Worm (Caenorhabditis elegans) whole organism, late embryonic: ENCODE measurements around the gene Y38E10A.1.
"Not testable (repeated sequence)": the region's sequence is repeated elsewhere in the genome, so short reads cannot be mapped to it uniquely, and the experiment has no call there.

Experiments used
- F13H6.1 ChIP-seq: sonication (generic microtip); optimal IDR thresholded peaks from 2 replicates; lab custom pipeline; 2016; ENCODE audit warnings: missing genetic modification characterization, missing compliant biosample characterization
- K02D7.2 ChIP-seq: sonication (generic microtip); optimal IDR thresholded peaks from 2 replicates; lab custom pipeline; 2017; ENCODE audit warnings: mild to moderate bottlenecking, missing genetic modification characterization, missing compliant biosample characterization
- K09A11.1 ChIP-seq: sonication (generic microtip); optimal IDR thresholded peaks from 2 replicates; lab custom pipeline; 2017; ENCODE audit warnings: antibody characterized with exemption, mild to moderate bottlenecking, missing genetic modification characterization, missing compliant biosample characterization; ENCODE audit not compliant: insufficient read depth
- ama-1 ChIP-seq: fragments of 150-350 bp; optimal IDR thresholded peaks from 2 replicates; lab custom pipeline; 2014
- ceh-14 ChIP-seq: sonication (generic microtip); optimal IDR thresholded peaks from 2 replicates; lab custom pipeline; 2016; ENCODE audit warnings: missing genotype, missing genetic modification characterization, missing compliant biosample characterization
- ceh-18 ChIP-seq: sonication (generic microtip); optimal IDR thresholded peaks from 2 replicates; lab custom pipeline; 2016; ENCODE audit warnings: missing genetic modification characterization, missing compliant biosample characterization
- ceh-30 ChIP-seq: fragments of 150-350 bp; optimal IDR thresholded peaks from 2 replicates; lab custom pipeline; 2014; ENCODE audit warnings: missing biosample characterization, missing genetic modification characterization
- ceh-31 ChIP-seq: sonication (generic microtip); optimal IDR thresholded peaks from 2 replicates; lab custom pipeline; 2016; ENCODE audit warnings: missing genetic modification characterization, missing compliant biosample characterization
- ceh-45 ChIP-seq: fragments of 200-800 bp; sonication (Bioruptor generic); IDR thresholded peaks from 2 replicates; pipeline ENCODE4 v1.3.6; 2022; ENCODE audit warnings: missing genetic modification reagents, missing genetic modification characterization, missing compliant biosample characterization
- ceh-6 ChIP-seq: fragments of 200-800 bp; sonication (Bioruptor generic); optimal IDR thresholded peaks from 2 replicates; lab custom pipeline; 2018; ENCODE audit warnings: mild to moderate bottlenecking, missing genetic modification characterization, missing compliant biosample characterization
- elt-2 ChIP-seq: sonication (generic microtip); optimal IDR thresholded peaks from 2 replicates; lab custom pipeline; 2016; ENCODE audit warnings: missing genetic modification reagents, missing genetic modification characterization, missing compliant biosample characterization
- fax-1 ChIP-seq: sonication (generic microtip); optimal IDR thresholded peaks from 2 replicates; lab custom pipeline; 2016; ENCODE audit warnings: missing genotype, missing genetic modification characterization, missing compliant biosample characterization
- fkh-10 ChIP-seq: fragments of 150-350 bp; optimal IDR thresholded peaks from 2 replicates; lab custom pipeline; 2014; ENCODE audit warnings: missing biosample characterization, missing genetic modification reagents, missing genetic modification characterization
- fkh-6 ChIP-seq: sonication (generic microtip); optimal IDR thresholded peaks from 2 replicates; lab custom pipeline; 2016; ENCODE audit warnings: missing genetic modification characterization, missing compliant biosample characterization
- gmeb-2 ChIP-seq: sonication (generic microtip); optimal IDR thresholded peaks from 2 replicates; lab custom pipeline; 2016; ENCODE audit warnings: missing genetic modification characterization, inconsistent platforms, missing compliant biosample characterization
- hlh-30 ChIP-seq: sonication (generic microtip); optimal IDR thresholded peaks from 2 replicates; lab custom pipeline; 2017; ENCODE audit warnings: antibody characterized with exemption, missing genetic modification characterization, missing compliant biosample characterization; ENCODE audit not compliant: insufficient read depth
- hlh-8 ChIP-seq: sonication (generic microtip); optimal IDR thresholded peaks from 2 replicates; lab custom pipeline; 2016; ENCODE audit warnings: missing genotype, missing genetic modification characterization, missing compliant biosample characterization
- lim-6 ChIP-seq: sonication (generic microtip); optimal IDR thresholded peaks from 2 replicates; lab custom pipeline; 2016; ENCODE audit warnings: missing genetic modification characterization, missing compliant biosample characterization
- lin-11 ChIP-seq: fragments of 200-800 bp; sonication (Bioruptor generic); optimal IDR thresholded peaks from 2 replicates; lab custom pipeline; 2018; ENCODE audit warnings: mild to moderate bottlenecking, missing genetic modification characterization, missing compliant biosample characterization
- mec-3 ChIP-seq: sonication (generic microtip); optimal IDR thresholded peaks from 2 replicates; lab custom pipeline; 2016; ENCODE audit warnings: borderline replicate concordance, missing genetic modification characterization, missing compliant biosample characterization
- nfya-1 ChIP-seq: sonication (generic microtip); optimal IDR thresholded peaks from 2 replicates; lab custom pipeline; 2017; ENCODE audit warnings: missing genetic modification characterization, mild to moderate bottlenecking, missing compliant biosample characterization, antibody characterized with exemption, moderate library complexity
- nhr-11 ChIP-seq: fragments of 150-350 bp; optimal IDR thresholded peaks from 2 replicates; lab custom pipeline; 2014; ENCODE audit warnings: missing biosample characterization, missing genetic modification characterization
- nhr-232 ChIP-seq: sonication (generic microtip); optimal IDR thresholded peaks from 2 replicates; lab custom pipeline; 2016; ENCODE audit warnings: missing genetic modification characterization, missing compliant biosample characterization
- odd-2 ChIP-seq: sonication (generic microtip); optimal IDR thresholded peaks from 2 replicates; lab custom pipeline; 2017; ENCODE audit warnings: antibody characterized with exemption, mild to moderate bottlenecking, missing genetic modification characterization, missing compliant biosample characterization
- pat-9 ChIP-seq: fragments of 200-800 bp; sonication (Bioruptor generic); optimal IDR thresholded peaks from 2 replicates; lab custom pipeline; 2018; ENCODE audit warnings: mild to moderate bottlenecking, missing genetic modification characterization, moderate library complexity, missing compliant biosample characterization
- pha-4 ChIP-seq: fragments of 150-350 bp; optimal IDR thresholded peaks from 2 replicates; lab custom pipeline; 2018; ENCODE audit warnings: missing biosample characterization, missing genetic modification reagents, missing genetic modification characterization
- pqm-1 ChIP-seq: sonication (generic microtip); optimal IDR thresholded peaks from 2 replicates; lab custom pipeline; 2016; ENCODE audit warnings: missing genetic modification characterization, missing compliant biosample characterization
- pros-1 ChIP-seq: fragments of 150-350 bp; optimal IDR thresholded peaks from 2 replicates; lab custom pipeline; 2014; ENCODE audit warnings: missing biosample characterization, missing genetic modification reagents, missing genetic modification characterization
- rnt-1 ChIP-seq: sonication (generic microtip); optimal IDR thresholded peaks from 2 replicates; lab custom pipeline; 2016; ENCODE audit warnings: missing genetic modification characterization, missing compliant biosample characterization
- tbx-7 ChIP-seq: sonication (generic microtip); optimal IDR thresholded peaks from 2 replicates; lab custom pipeline; 2016; ENCODE audit warnings: missing genotype, missing genetic modification characterization, missing compliant biosample characterization
- unc-3 ChIP-seq, 2 experiments: fragments of 200-800 bp in 1 of 2; sonication (Bioruptor generic) in 1 of 2; sonication (generic microtip) in 1 of 2; conservative IDR thresholded peaks in 1 of 2; optimal IDR thresholded peaks in 1 of 2; 2 replicates each; pipeline versions ENCODE4 v1.3.6 to Lab custom; 2016 to 2022; ENCODE audit warnings: missing compliant biosample characterization in 2 of 2, missing genetic modification characterization in 2 of 2, missing genetic modification reagents in 1 of 2
- zip-5 ChIP-seq: sonication (generic microtip); optimal IDR thresholded peaks from 2 replicates; lab custom pipeline; 2016; ENCODE audit warnings: missing genetic modification characterization, missing compliant biosample characterization
- ztf-16 ChIP-seq: sonication (generic microtip); optimal IDR thresholded peaks from 2 replicates; lab custom pipeline; 2017; ENCODE audit warnings: missing genetic modification characterization, missing compliant biosample characterization

The Y38E10A.1 gene

DNA sequence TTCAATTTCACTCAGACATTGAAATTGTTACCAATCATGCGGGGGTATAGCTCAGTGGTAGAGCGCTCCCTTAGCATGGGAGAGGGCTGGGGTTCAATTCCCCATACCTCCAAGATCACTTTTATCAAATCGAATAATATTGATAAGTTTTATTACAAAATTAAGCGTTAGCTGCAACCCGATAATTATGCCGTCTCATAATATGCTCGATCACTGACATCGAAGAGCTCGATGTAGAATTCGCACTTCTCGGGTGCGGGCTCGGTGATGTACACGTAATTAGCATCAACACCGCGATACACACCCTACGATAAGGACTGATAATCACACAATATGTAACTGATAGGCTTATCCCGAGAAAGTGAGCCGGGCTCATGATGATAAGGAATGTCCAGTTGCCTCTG, 27.8 kb downstream of the Y38E10A.1 start:
- TF ChIP-seq nhr-11 (tag; lab: Kevin White, UChicago) (no peak), K09A11.1 (tag; lab: Kevin White, UChicago) (no peak), hlh-8 (tag; lab: Kevin White, UChicago) (no peak), nhr-232 (tag; lab: Kevin White, UChicago) (no peak), lin-11 (tag; lab: Kevin White, UChicago) (no peak), elt-2 (tag; lab: Kevin White, UChicago) (peak; percentile 89)

DNA sequence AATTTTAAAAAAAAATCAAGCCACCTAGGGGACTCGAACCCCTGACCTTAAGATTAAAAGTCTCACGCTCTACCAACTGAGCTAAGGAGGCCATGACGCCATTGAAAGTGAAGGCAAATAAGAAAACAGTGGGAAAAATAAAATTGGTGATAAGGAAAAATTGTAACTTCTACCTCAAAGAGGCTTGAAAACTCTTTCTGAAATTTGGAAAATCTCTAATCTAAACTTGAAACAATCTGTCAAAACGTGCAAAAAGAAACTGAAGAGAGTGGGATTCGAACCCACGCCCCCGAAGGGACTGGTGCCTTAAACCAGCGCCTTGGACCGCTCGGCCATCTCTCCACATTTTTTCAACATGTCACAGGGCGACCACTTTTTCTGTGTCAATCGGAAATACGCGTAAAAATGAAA, 28.7 kb downstream of the Y38E10A.1 start:
- peak; percentile 26 for TF ChIP-seq elt-2 (tag; lab: Kevin White, UChicago)
- TF ChIP-seq, all 69 proteins: peak for 1; not testable (repeated sequence) for 68

DNA sequence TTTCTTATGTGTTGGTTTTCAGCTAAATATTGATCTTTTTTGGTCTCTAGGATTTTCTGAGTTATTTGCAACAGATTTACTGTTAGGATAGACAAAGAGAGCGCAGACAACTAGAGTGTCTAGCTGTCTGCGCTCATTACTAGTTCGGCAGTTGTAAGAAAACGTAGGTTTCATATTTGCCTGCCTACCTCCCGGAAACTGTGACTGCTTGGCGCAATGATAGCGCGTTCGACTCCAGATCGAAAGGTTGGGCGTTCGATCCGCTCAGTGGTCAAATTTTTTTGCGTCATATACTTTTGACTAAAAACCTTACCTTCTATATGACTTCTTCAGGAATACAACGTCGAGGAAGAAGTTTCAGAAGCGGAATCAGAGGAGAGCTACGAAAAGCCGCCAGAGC, 31.0 kb downstream of the Y38E10A.1 start:
- TF ChIP-seq lim-6 (tag; lab: Kevin White, UChicago) (no peak), pha-4 (tag; lab: Kevin White, UChicago) (no peak), mec-3 (no peak), unc-3 (GFP tag; conservative IDR thresholded peaks at IDR 0.05; lab: Robert Waterston, UW) (no peak), unc-3 (tag; optimal IDR thresholded peaks at IDR 0.05; lab: Kevin White, UChicago) (no peak), odd-2 (no peak), fax-1 (tag; lab: Kevin White, UChicago) (no peak), nfya-1 (tag; lab: Kevin White, UChicago) (no peak), ztf-16 (tag; lab: Kevin White, UChicago) (no peak), pros-1 (no peak), gmeb-2 (tag; lab: Kevin White, UChicago) (no peak), F13H6.1 (tag; lab: Kevin White, UChicago) (no peak), ceh-30 (tag; lab: Kevin White, UChicago) (no peak), ceh-45 (GFP tag; lab: Robert Waterston, UW) (no peak), zip-5 (tag; lab: Kevin White, UChicago) (no peak), tbx-7 (tag; lab: Kevin White, UChicago) (no peak)

DNA sequence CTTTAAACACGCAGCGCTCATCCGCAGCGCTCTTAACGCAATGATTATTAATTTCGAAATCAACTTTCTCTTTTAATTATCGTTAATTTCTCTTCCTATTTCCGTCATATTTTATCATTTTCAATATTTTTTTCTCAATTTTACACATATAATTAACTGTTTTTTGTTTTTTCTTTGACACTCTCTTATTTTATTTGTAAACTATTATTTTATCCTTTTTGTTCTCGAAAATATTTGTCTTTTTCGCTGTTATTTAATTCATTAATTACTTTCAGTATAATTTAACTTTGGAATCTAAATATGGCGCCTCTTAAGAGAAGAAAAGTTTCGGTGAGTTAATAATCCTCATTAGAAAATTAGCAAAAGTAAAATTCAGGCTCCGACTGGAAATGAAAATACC, 34.2 kb downstream of the Y38E10A.1 start, which contains the start of gene F49C5.3:
Gene F49C5.3, plus strand, starts transcription at position 301 of the 400 bp plus-strand sequence.
- not testable (repeated sequence) for TF ChIP-seq ama-1 (lab: Kevin White, UChicago); K02D7.2 (tag; lab: Kevin White, UChicago); pat-9 (tag; lab: Kevin White, UChicago)

DNA sequence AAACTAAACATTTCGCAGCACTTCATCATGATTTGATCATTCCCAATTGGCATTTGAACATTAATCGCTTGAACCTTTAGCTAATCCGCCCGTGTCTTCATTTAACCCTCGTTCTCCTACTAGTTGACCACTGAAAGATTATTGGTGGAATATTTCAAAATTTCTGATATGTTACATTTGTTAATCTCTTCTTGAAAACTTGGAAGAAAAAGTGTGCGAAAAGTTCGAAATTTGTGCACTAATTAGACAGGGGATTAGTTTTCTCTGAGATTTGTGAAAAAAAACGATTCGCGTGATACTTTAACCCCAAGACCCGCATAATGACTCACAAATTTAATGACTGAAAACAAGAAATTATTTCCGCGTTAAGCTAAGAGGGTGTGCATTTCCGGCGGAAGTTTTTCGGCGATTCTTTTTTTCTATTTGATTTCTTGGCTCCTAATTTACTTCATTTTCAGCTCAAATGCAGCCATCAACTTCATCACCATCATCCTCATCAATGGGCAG, 35.1 kb downstream of the Y38E10A.1 start, which contains the start of gene nimk-1:
Gene nimk-1, plus strand, starts transcription at position 457 of the 507 bp plus-strand sequence.
- TF ChIP-seq fax-1 (tag; lab: Kevin White, UChicago) (no peak), fkh-6 (no peak), pha-4 (tag; lab: Kevin White, UChicago) (no peak), pqm-1 (tag; lab: Kevin White, UChicago) (no peak), ceh-18 (no peak), rnt-1 (tag; lab: Kevin White, UChicago) (no peak), ceh-6 (GFP tag; lab: Kevin White, UChicago) (no peak), fkh-10 (GFP tag; lab: Kevin White, UChicago) (no peak), lin-11 (tag; lab: Kevin White, UChicago) (no peak), hlh-30 (no peak), K09A11.1 (tag; lab: Kevin White, UChicago) (no peak), ceh-14 (tag; lab: Kevin White, UChicago) (no peak), ceh-31 (no peak)
